Worm (Caenorhabditis elegans) whole organism, midembryonic: ENCODE results near the gene twk-13.
"Not testable (repeated sequence)": the region's sequence is repeated elsewhere in the genome, so short reads cannot be mapped to it uniquely, and the experiment has no call there.

Experiments used
- T22C8.4 ChIP-seq: fragments of 200-800 bp; sonication (Bioruptor generic); IDR thresholded peaks from 2 replicates; pipeline ENCODE4 v1.3.6; 2022; ENCODE audit warnings: missing genetic modification characterization, missing compliant biosample characterization
- ref-1 ChIP-seq: fragments of 200-800 bp; sonication (Bioruptor generic); conservative IDR thresholded peaks from 2 replicates; pipeline ENCODE4 v1.3.6; 2022; ENCODE audit warnings: missing genetic modification reagents, missing genetic modification characterization, missing compliant biosample characterization
- tab-1 ChIP-seq: fragments of 200-800 bp; sonication (Bioruptor generic); IDR thresholded peaks from 2 replicates; pipeline ENCODE4 v1.3.6; 2022; ENCODE audit warnings: missing genetic modification characterization, missing compliant biosample characterization
- ztf-23 ChIP-seq: fragments of 200-800 bp; sonication (Bioruptor generic); IDR thresholded peaks from 2 replicates; pipeline ENCODE4 v1.3.6; 2022; ENCODE audit warnings: missing genetic modification reagents, missing genetic modification characterization, missing compliant biosample characterization

- TF ChIP-seq ztf-23, T22C8.4, tab-1, ref-1 (GFP tag; lab: Robert Waterston, UW): not testable (repeated sequence)
Observed at ce11 chrV:12374252-12374651, 36.5 kb upstream of the twk-13 start, which contains the start of gene F23H12.10.
